Fruit fly (Drosophila melanogaster) whole organism, embryonic: ENCODE results near the gene SmE.

ENCODE experiments used
- Atf6 ChIP-seq: fragments of 200-800 bp; sonication (Bioruptor generic); IDR thresholded peaks from 2 replicates; pipeline ENCODE4 v1.3.6; 2022; ENCODE audit warnings: missing biosample characterization, missing genetic modification characterization
- B-H1 ChIP-seq: fragments of 200-800 bp; sonication (Bioruptor generic); IDR thresholded peaks from 3 replicates; pipeline ENCODE4 v1.3.6; 2022; ENCODE audit warnings: missing biosample characterization, missing genetic modification characterization
- CG10147 ChIP-seq: fragments of 200-800 bp; sonication (Bioruptor generic); optimal IDR thresholded peaks from 2 replicates; lab custom pipeline; 2019; ENCODE audit warnings: missing biosample characterization, mild to moderate bottlenecking, missing genetic modification characterization, moderate library complexity
- CG11456 ChIP-seq: fragments of 200-800 bp; sonication (Bioruptor generic); IDR thresholded peaks from 3 replicates; pipeline ENCODE4 v1.3.6; 2022; ENCODE audit warnings: missing biosample characterization, missing genetic modification characterization
- CG1233 ChIP-seq: fragments of 200-800 bp; sonication (Bioruptor generic); optimal IDR thresholded peaks from 4 replicates; lab custom pipeline; 2018; ENCODE audit warnings: missing biosample characterization, mild to moderate bottlenecking, missing genetic modification characterization
- CG12744 ChIP-seq: fragments of 200-800 bp; sonication (Bioruptor generic); optimal IDR thresholded peaks from 2 replicates; lab custom pipeline; 2016; ENCODE audit warnings: missing biosample characterization, missing genetic modification characterization
- CG13775 ChIP-seq: fragments of 200-800 bp; sonication (Bioruptor generic); optimal IDR thresholded peaks from 3 replicates; lab custom pipeline; 2017; ENCODE audit warnings: missing biosample characterization, mild to moderate bottlenecking, missing genetic modification characterization
- CG15073 ChIP-seq: fragments of 200-800 bp; sonication (Bioruptor generic); optimal IDR thresholded peaks from 2 replicates; lab custom pipeline; 2016; ENCODE audit warnings: missing biosample characterization, missing genetic modification characterization
- CG15696 ChIP-seq: fragments of 200-800 bp; sonication (Bioruptor generic); optimal IDR thresholded peaks from 2 replicates; lab custom pipeline; 2019; ENCODE audit warnings: missing biosample characterization, mild to moderate bottlenecking, missing genetic modification characterization, moderate library complexity
- CG1603 ChIP-seq: fragments of 200-800 bp; sonication (Bioruptor generic); optimal IDR thresholded peaks from 2 replicates; lab custom pipeline; 2019; ENCODE audit warnings: missing biosample characterization, mild to moderate bottlenecking, missing genetic modification characterization, moderate library complexity
- CG1647 ChIP-seq: fragments of 200-800 bp; sonication (Bioruptor generic); optimal IDR thresholded peaks from 3 replicates; lab custom pipeline; 2016; ENCODE audit warnings: missing biosample characterization, missing genetic modification characterization
- CG1792 ChIP-seq: fragments of 200-800 bp; sonication (Bioruptor generic); optimal IDR thresholded peaks from 2 replicates; lab custom pipeline; 2016; ENCODE audit warnings: missing biosample characterization, missing genetic modification characterization
- CG18764 ChIP-seq: fragments of 200-800 bp; sonication (Bioruptor generic); optimal IDR thresholded peaks from 3 replicates; lab custom pipeline; 2016; ENCODE audit warnings: missing biosample characterization, missing genetic modification characterization
- CG2889 ChIP-seq: fragments of 200-800 bp; sonication (Bioruptor generic); IDR thresholded peaks from 3 replicates; pipeline ENCODE4 v1.3.6; 2022; ENCODE audit warnings: missing biosample characterization, missing genetic modification characterization
- CG34224 ChIP-seq: fragments of 200-800 bp; sonication (Bioruptor generic); IDR thresholded peaks from 3 replicates; pipeline ENCODE4 v1.3.6; 2022; ENCODE audit warnings: missing biosample characterization, missing genetic modification characterization; ENCODE audit not compliant: partially characterized antibody
- CG43689 ChIP-seq: fragments of 200-800 bp; sonication (Bioruptor generic); IDR thresholded peaks from 2 replicates; pipeline ENCODE4 v1.3.6; 2022; ENCODE audit warnings: missing biosample characterization, missing genetic modification characterization
- CG4820 ChIP-seq: fragments of 200-800 bp; sonication (Bioruptor generic); optimal IDR thresholded peaks from 3 replicates; lab custom pipeline; 2016; ENCODE audit warnings: missing biosample characterization, missing genetic modification characterization
- CG6854 ChIP-seq: fragments of 200-800 bp; sonication (Bioruptor generic); optimal IDR thresholded peaks from 3 replicates; lab custom pipeline; 2017; ENCODE audit warnings: missing biosample characterization, mild to moderate bottlenecking, missing genetic modification characterization
- CG7271 ChIP-seq: fragments of 200-800 bp; sonication (Bioruptor generic); optimal IDR thresholded peaks from 2 replicates; lab custom pipeline; 2018; ENCODE audit warnings: missing biosample characterization, mild to moderate bottlenecking, missing genetic modification characterization, moderate library complexity
- CG8924 ChIP-seq: fragments of 200-800 bp; optimal IDR thresholded peaks from 3 replicates; lab custom pipeline; 2019; ENCODE audit warnings: missing biosample characterization, mild to moderate bottlenecking, missing genetic modification characterization, moderate library complexity
- CG9876 ChIP-seq: fragments of 200-800 bp; sonication (Bioruptor generic); optimal IDR thresholded peaks from 2 replicates; lab custom pipeline; 2016; ENCODE audit warnings: missing biosample characterization, missing genetic modification characterization
- CG9932 ChIP-seq: fragments of 200-800 bp; sonication (Bioruptor generic); IDR thresholded peaks from 2 replicates; pipeline ENCODE4 v1.3.6; 2022; ENCODE audit warnings: missing biosample characterization, missing genetic modification characterization
- CoRest ChIP-seq: fragments of 200-800 bp; sonication (Bioruptor generic); optimal IDR thresholded peaks from 3 replicates; lab custom pipeline; 2018; ENCODE audit warnings: missing biosample characterization, mild to moderate bottlenecking, missing genetic modification characterization, moderate library complexity
- Gug ChIP-seq: fragments of 200-800 bp; sonication (Bioruptor generic); IDR thresholded peaks from 4 replicates; pipeline ENCODE4 v1.3.6; 2022; ENCODE audit warnings: missing biosample characterization, missing genetic modification characterization
- Hr78 ChIP-seq, 2 experiments: fragments of 200-800 bp in 1 of 2; fragments of >200 bp in 1 of 2; sonication (Bioruptor generic) in 1 of 2; optimal IDR thresholded peaks; 2 replicates each; lab custom pipeline; 2017 to 2019; ENCODE audit warnings: missing biosample characterization in 2 of 2, missing genetic modification characterization in 2 of 2, mild to moderate bottlenecking in 1 of 2, moderate library complexity in 1 of 2
- MESR4 ChIP-seq: fragments of 200-800 bp; sonication (Bioruptor generic); optimal IDR thresholded peaks from 2 replicates; lab custom pipeline; 2018; ENCODE audit warnings: missing biosample characterization, mild to moderate bottlenecking, missing genetic modification characterization, moderate library complexity
- NfI ChIP-seq: fragments of 200-800 bp; sonication (Bioruptor generic); optimal IDR thresholded peaks from 3 replicates; lab custom pipeline; 2018; ENCODE audit warnings: missing biosample characterization, mild to moderate bottlenecking, missing genetic modification characterization, moderate library complexity
- Rfx ChIP-seq: fragments of 200-800 bp; sonication (Bioruptor generic); IDR thresholded peaks from 2 replicates; pipeline ENCODE4 v1.3.6; 2022; ENCODE audit warnings: missing biosample characterization, missing genetic modification characterization
- Rx ChIP-seq: fragments of 200-800 bp; sonication (Bioruptor generic); IDR thresholded peaks from 2 replicates; pipeline ENCODE4 v1.3.6; 2022; ENCODE audit warnings: missing biosample characterization, missing genetic modification characterization
- Sin3A ChIP-seq: fragments of >200 bp; optimal IDR thresholded peaks from 2 replicates; lab custom pipeline; 2018
- Sox100B ChIP-seq: fragments of 200-800 bp; sonication (Bioruptor generic); optimal IDR thresholded peaks from 3 replicates; lab custom pipeline; 2018; ENCODE audit warnings: missing biosample characterization, mild to moderate bottlenecking, missing genetic modification characterization
- Vsx1 ChIP-seq: fragments of 200-800 bp; sonication (Bioruptor generic); optimal IDR thresholded peaks from 2 replicates; lab custom pipeline; 2017; ENCODE audit warnings: missing biosample characterization, mild to moderate bottlenecking, missing genetic modification characterization, missing genetic modification reagents
- ab ChIP-seq: fragments of 200-800 bp; sonication (Bioruptor generic); optimal IDR thresholded peaks from 2 replicates; lab custom pipeline; 2016; ENCODE audit warnings: missing biosample characterization, missing genetic modification characterization
- abd-A ChIP-seq: fragments of 200-800 bp; sonication (Bioruptor generic); optimal IDR thresholded peaks from 3 replicates; lab custom pipeline; 2019; ENCODE audit warnings: missing biosample characterization, mild to moderate bottlenecking, missing genetic modification characterization, moderate library complexity
- ato ChIP-seq: fragments of 200-800 bp; sonication (Bioruptor generic); IDR thresholded peaks from 2 replicates; pipeline ENCODE4 v1.3.6; 2022; ENCODE audit warnings: missing biosample characterization, missing genetic modification characterization; ENCODE audit not compliant: partially characterized antibody
- bowl ChIP-seq: fragments of 200-800 bp; sonication (Bioruptor generic); IDR thresholded peaks from 2 replicates; pipeline ENCODE4 v1.3.6; 2022; ENCODE audit warnings: missing biosample characterization, missing genetic modification characterization
- ci ChIP-seq: fragments of 200-800 bp; sonication (Bioruptor generic); IDR thresholded peaks from 3 replicates; pipeline ENCODE4 v1.3.6; 2022; ENCODE audit warnings: missing biosample characterization, missing genetic modification characterization
- dpn ChIP-seq, 2 experiments: fragments of 200-800 bp; sonication (Bioruptor generic); optimal IDR thresholded peaks; 3 replicates each; lab custom pipeline; 2016; ENCODE audit warnings: missing biosample characterization in 2 of 2, missing genetic modification characterization in 2 of 2
- dysf ChIP-seq: fragments of 200-800 bp; sonication (Bioruptor generic); IDR thresholded peaks from 3 replicates; pipeline ENCODE4 v1.3.6; 2022; ENCODE audit warnings: missing biosample characterization, missing genetic modification characterization
- en ChIP-seq: fragments of 200-800 bp; sonication (Bioruptor generic); optimal IDR thresholded peaks from 2 replicates; lab custom pipeline; 2016; ENCODE audit warnings: missing biosample characterization, missing genetic modification characterization
- gro ChIP-seq: fragments of 200-800 bp; sonication (Bioruptor generic); optimal IDR thresholded peaks from 2 replicates; lab custom pipeline; 2016; ENCODE audit warnings: missing biosample characterization, missing genetic modification characterization
- ham ChIP-seq: fragments of 200-800 bp; sonication (Bioruptor generic); IDR thresholded peaks from 2 replicates; pipeline ENCODE4 v1.3.6; 2022; ENCODE audit warnings: missing biosample characterization, missing genetic modification characterization
- hth ChIP-seq: fragments of >200 bp; optimal IDR thresholded peaks from 2 replicates; lab custom pipeline; 2017; ENCODE audit warnings: inconsistent platforms
- jigr1 ChIP-seq: fragments of 200-800 bp; sonication (Bioruptor generic); IDR thresholded peaks from 3 replicates; pipeline ENCODE4 v1.3.6; 2022; ENCODE audit warnings: missing biosample characterization, missing genetic modification characterization
- nerfin-1 ChIP-seq: fragments of 200-800 bp; sonication (Bioruptor generic); optimal IDR thresholded peaks from 3 replicates; lab custom pipeline; 2019; ENCODE audit warnings: missing biosample characterization, mild to moderate bottlenecking, missing genetic modification characterization, moderate library complexity
- otp ChIP-seq: fragments of 200-800 bp; sonication (Bioruptor generic); IDR thresholded peaks from 3 replicates; pipeline ENCODE4, ENCODE4 v1.3.6; 2022; ENCODE audit warnings: missing biosample characterization, missing genetic modification characterization
- pfk ChIP-seq: fragments of 200-800 bp; sonication (Bioruptor generic); optimal IDR thresholded peaks from 2 replicates; lab custom pipeline; 2018; ENCODE audit warnings: missing biosample characterization, mild to moderate bottlenecking, missing genetic modification characterization, moderate library complexity
- pho ChIP-seq: fragments of 200-800 bp; sonication (Bioruptor generic); optimal IDR thresholded peaks from 2 replicates; lab custom pipeline; 2016; ENCODE audit warnings: missing biosample characterization, missing genetic modification characterization
- rib ChIP-seq: fragments of 200-800 bp; sonication (Bioruptor generic); IDR thresholded peaks from 2 replicates; pipeline ENCODE4 v1.3.6; 2022; ENCODE audit warnings: missing biosample characterization, missing genetic modification characterization
- run ChIP-seq: fragments of 200-800 bp; sonication (Bioruptor generic); optimal IDR thresholded peaks from 3 replicates; lab custom pipeline; 2018; ENCODE audit warnings: missing biosample characterization, mild to moderate bottlenecking, missing genetic modification characterization
- sens ChIP-seq: fragments of 200-800 bp; sonication (Bioruptor generic); peaks from one replicate; lab custom pipeline; 2016; ENCODE audit warnings: missing biosample characterization, missing genetic modification characterization
- sens-2 ChIP-seq: fragments of 200-800 bp; sonication (Bioruptor generic); IDR thresholded peaks from 2 replicates; pipeline ENCODE4 v1.3.6; 2022; ENCODE audit warnings: missing biosample characterization, missing genetic modification characterization
- tin ChIP-seq: fragments of 200-800 bp; sonication (Bioruptor generic); optimal IDR thresholded peaks from 3 replicates; lab custom pipeline; 2016; ENCODE audit warnings: missing biosample characterization, missing genetic modification characterization

SmE gene

DNA sequence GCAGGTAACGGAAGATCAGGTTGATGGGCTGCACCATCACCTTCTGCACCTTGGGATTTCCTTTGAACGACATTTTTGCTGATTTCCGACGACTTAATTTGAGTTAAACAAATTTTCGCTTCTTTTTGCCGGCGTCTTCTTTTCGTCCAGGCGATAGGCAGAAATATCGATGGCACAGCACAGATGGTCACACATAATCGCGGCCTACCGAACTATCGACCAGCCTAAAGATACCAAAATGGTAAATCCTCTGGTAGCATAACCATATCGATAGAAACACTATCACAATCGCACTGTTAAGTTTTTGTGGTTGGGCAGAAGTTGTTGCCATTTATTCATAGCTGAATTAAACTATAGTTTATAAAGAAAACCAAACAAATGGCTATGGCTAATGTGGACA lies at the start of gene SmE, which contains the start of gene CG34132 (continued):
- no peak for TF ChIP-seq CG9876 (GFP tag; lab: Kevin White, UChicago)
- peak in 1 of 2 experiments; percentile 3 for TF ChIP-seq dpn (GFP tag; optimal IDR thresholded peaks at IDR 0.05; lab: Kevin White, UChicago)
- TF ChIP-seq CG4820 (GFP tag; lab: Kevin White, UChicago), result no peak
- TF ChIP-seq Atf6 (GFP tag; lab: Robert Waterston, UW), result no peak
- TF ChIP-seq ato (GFP tag; lab: Robert Waterston, UW), result peak; percentile 98
- no peak for TF ChIP-seq Rx (GFP tag; lab: Robert Waterston, UW)
- TF ChIP-seq bowl (GFP tag; lab: Robert Waterston, UW), result no peak
- no peak for TF ChIP-seq en
- TF ChIP-seq nerfin-1, result no peak
- no peak for TF ChIP-seq hth (lab: Kevin White, UChicago)
- TF ChIP-seq CG9932 (GFP tag; lab: Robert Waterston, UW), result no peak
- TF ChIP-seq CG11456 (GFP tag; lab: Robert Waterston, UW), result no peak
- TF ChIP-seq pho, result no peak
- peak; percentile 47 for TF ChIP-seq CG1603 (tag; lab: Kevin White, UChicago)
- no peak for TF ChIP-seq CG18764 (GFP tag; lab: Kevin White, UChicago)
- TF ChIP-seq NfI (GFP tag; lab: Kevin White, UChicago), result no peak
- TF ChIP-seq otp, result no peak
- TF ChIP-seq rib, result no peak
- TF ChIP-seq CG1647, result no peak
- TF ChIP-seq CG34224 (GFP tag; lab: Robert Waterston, UW), result peak; percentile 92
- no peak for TF ChIP-seq ham (GFP tag; lab: Robert Waterston, UW)
- peak; percentile 72 for TF ChIP-seq Sin3A (lab: Kevin White, UChicago)
- no peak for TF ChIP-seq CG6854 (GFP tag; lab: Kevin White, UChicago)
- no peak for TF ChIP-seq ab (GFP tag; lab: Kevin White, UChicago)
- TF ChIP-seq CG1233 (GFP tag; lab: Kevin White, UChicago), result no peak
- TF ChIP-seq sens-2 (GFP tag; lab: Robert Waterston, UW), result no peak
- no peak for TF ChIP-seq CG15073
- TF ChIP-seq Sox100B (GFP tag; lab: Kevin White, UChicago), result no peak
- TF ChIP-seq CG7271 (tag; lab: Kevin White, UChicago), result no peak
- TF ChIP-seq abd-A (tag; lab: Kevin White, UChicago), result no peak
- no peak for TF ChIP-seq tin
- no peak for TF ChIP-seq jigr1 (GFP tag; lab: Robert Waterston, UW)
- no peak for TF ChIP-seq CG13775 (GFP tag; lab: Kevin White, UChicago)
- TF ChIP-seq CG10147 (GFP tag; lab: Kevin White, UChicago), result no peak
- TF ChIP-seq CG1792 (GFP tag; lab: Kevin White, UChicago), result no peak
- TF ChIP-seq dysf (GFP tag; lab: Robert Waterston, UW), result no peak
- TF ChIP-seq B-H1 (GFP tag; lab: Robert Waterston, UW), result no peak
- TF ChIP-seq CG15696, result no peak
- TF ChIP-seq CG2889, result no peak
- TF ChIP-seq gro (GFP tag; lab: Kevin White, UChicago), result no peak
- TF ChIP-seq CoRest (tag; lab: Kevin White, UChicago), result no peak
- no peak for TF ChIP-seq Hr78 (GFP tag; optimal IDR thresholded peaks at IDR 0.05; lab: Kevin White, UChicago)
- no peak for TF ChIP-seq pfk (GFP tag; lab: Kevin White, UChicago)
- peak; percentile 66 for TF ChIP-seq MESR4 (GFP tag; lab: Kevin White, UChicago)
- TF ChIP-seq run (tag; lab: Kevin White, UChicago), result no peak
- TF ChIP-seq sens, result no peak
- TF ChIP-seq CG43689 (GFP tag; lab: Robert Waterston, UW), result no peak
- TF ChIP-seq Vsx1 (GFP tag; lab: Kevin White, UChicago), result no peak
- no peak for TF ChIP-seq CG12744 (GFP tag; lab: Kevin White, UChicago)
- no peak for TF ChIP-seq Rfx (GFP tag; lab: Robert Waterston, UW)
- no peak for TF ChIP-seq CG8924 (tag; lab: Kevin White, UChicago)
- TF ChIP-seq ci (GFP tag; lab: Robert Waterston, UW), result no peak
- TF ChIP-seq Gug (GFP tag; lab: Robert Waterston, UW), result no peak; the same call in 3 of the 4 replicates
